Worm (Caenorhabditis elegans) whole organism, early embryonic: ENCODE results near the gene cest-16.

ENCODE experiments used
- B0310.2 ChIP-seq: sonication (generic microtip); optimal IDR thresholded peaks from 2 replicates; lab custom pipeline; 2016; ENCODE audit warnings: mild to moderate bottlenecking, missing genetic modification characterization, missing compliant biosample characterization
- F13C5.2 ChIP-seq: sonication (generic microtip); optimal IDR thresholded peaks from 2 replicates; lab custom pipeline; 2017; ENCODE audit warnings: mild to moderate bottlenecking, missing genetic modification characterization, inconsistent platforms, missing compliant biosample characterization
- aly-1 ChIP-seq: sonication (generic microtip); optimal IDR thresholded peaks from 2 replicates; lab custom pipeline; 2016; ENCODE audit warnings: missing genetic modification characterization, missing compliant biosample characterization
- ama-1 ChIP-seq: fragments of 150-350 bp; optimal IDR thresholded peaks from 2 replicates; lab custom pipeline; 2014
- ceh-13 ChIP-seq: fragments of 200-800 bp; sonication (Bioruptor generic); optimal IDR thresholded peaks from 2 replicates; lab custom pipeline; 2018; ENCODE audit warnings: mild to moderate bottlenecking, missing genetic modification characterization, missing compliant biosample characterization
- ceh-36 ChIP-seq: sonication (generic microtip); optimal IDR thresholded peaks from 2 replicates; lab custom pipeline; 2016; ENCODE audit warnings: missing genetic modification characterization, inconsistent platforms, missing compliant biosample characterization
- ets-7 ChIP-seq: sonication (generic microtip); optimal IDR thresholded peaks from 2 replicates; lab custom pipeline; 2016; ENCODE audit warnings: missing genotype, missing genetic modification characterization, missing compliant biosample characterization
- flt-1 ChIP-seq: fragments of 200-800 bp; sonication (Bioruptor generic); IDR thresholded peaks from 2 replicates; pipeline ENCODE4 v1.3.6; 2022; ENCODE audit warnings: missing genetic modification characterization, missing compliant biosample characterization
- hmbx-1 ChIP-seq: sonication (generic microtip); optimal IDR thresholded peaks from 2 replicates; lab custom pipeline; 2016; ENCODE audit warnings: mild to moderate bottlenecking, missing genetic modification characterization, missing compliant biosample characterization
- hmg-4 ChIP-seq: fragments of 200-800 bp; sonication (Bioruptor generic); optimal IDR thresholded peaks from 2 replicates; lab custom pipeline; 2018; ENCODE audit warnings: mild to moderate bottlenecking, missing genetic modification characterization, missing compliant biosample characterization
- hnd-1 ChIP-seq: sonication (generic microtip); optimal IDR thresholded peaks from 2 replicates; lab custom pipeline; 2016; ENCODE audit warnings: missing genetic modification characterization, missing compliant biosample characterization
- pes-1 ChIP-seq: fragments of 200-800 bp; sonication (Bioruptor generic); IDR thresholded peaks from 2 replicates; pipeline ENCODE4 v1.3.6; 2022; ENCODE audit warnings: missing genetic modification reagents, missing genetic modification characterization, missing compliant biosample characterization
- scrt-1 ChIP-seq: fragments of 200-800 bp; sonication (Bioruptor generic); IDR thresholded peaks from 2 replicates; pipeline ENCODE4 v1.3.6; 2022; ENCODE audit warnings: missing genetic modification characterization, missing compliant biosample characterization
- sea-1 ChIP-seq: fragments of 200-800 bp; sonication (Bioruptor generic); conservative IDR thresholded peaks from 2 replicates; pipeline ENCODE4 v1.3.6; 2022; ENCODE audit warnings: missing genetic modification characterization, missing compliant biosample characterization
- tbx-11 ChIP-seq: fragments of 200-800 bp; sonication (Bioruptor generic); IDR thresholded peaks from 2 replicates; pipeline ENCODE4 v1.3.6; 2022; ENCODE audit warnings: missing genetic modification characterization, missing compliant biosample characterization
- tbx-37 ChIP-seq: fragments of 200-800 bp; sonication (Bioruptor generic); conservative IDR thresholded peaks from 2 replicates; pipeline ENCODE4 v1.3.6; 2022; ENCODE audit warnings: missing genetic modification reagents, missing genetic modification characterization, missing compliant biosample characterization
- tra-4 ChIP-seq: sonication (generic microtip); optimal IDR thresholded peaks from 2 replicates; lab custom pipeline; 2017; ENCODE audit warnings: missing genetic modification characterization, missing compliant biosample characterization

The cest-16 gene

DNA sequence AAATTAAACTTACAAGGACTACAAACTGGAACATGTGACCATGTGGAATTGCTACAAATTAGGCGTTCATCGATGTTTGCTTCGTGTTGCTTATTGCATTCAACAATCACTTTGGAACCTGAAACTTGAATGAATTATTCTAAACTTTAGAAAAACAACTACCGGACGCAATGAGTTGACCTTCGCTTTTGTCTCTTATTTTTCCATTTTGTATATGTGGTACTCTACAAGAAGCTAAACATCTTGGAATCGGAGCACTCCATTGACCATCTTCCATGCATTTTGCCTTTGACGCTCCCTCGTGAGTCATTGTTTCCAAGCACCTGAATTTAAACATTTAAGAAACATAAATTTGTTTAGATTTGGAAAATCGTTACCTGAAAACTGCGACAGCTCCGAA lies 10.7 kb upstream of the cest-16 start:
- TF ChIP-seq ama-1 (lab: Kevin White, UChicago) (no peak), ceh-36 (tag; lab: Kevin White, UChicago) (no peak), hmg-4 (no peak), F13C5.2 (tag; lab: Kevin White, UChicago) (no peak), ets-7 (tag; lab: Kevin White, UChicago) (no peak), hmbx-1 (no peak), aly-1 (tag; lab: Kevin White, UChicago) (no peak), ceh-13 (GFP tag; lab: Kevin White, UChicago) (no peak), hnd-1 (tag; lab: Kevin White, UChicago) (no peak), pes-1 (GFP tag; lab: Robert Waterston, UW) (no peak), flt-1 (GFP tag; lab: Robert Waterston, UW) (no peak), sea-1 (GFP tag; lab: Robert Waterston, UW) (no peak), B0310.2 (tag; lab: Kevin White, UChicago) (no peak), tbx-11 (GFP tag; lab: Robert Waterston, UW) (no peak), tbx-37 (no peak), scrt-1 (GFP tag; lab: Robert Waterston, UW) (no peak)

DNA sequence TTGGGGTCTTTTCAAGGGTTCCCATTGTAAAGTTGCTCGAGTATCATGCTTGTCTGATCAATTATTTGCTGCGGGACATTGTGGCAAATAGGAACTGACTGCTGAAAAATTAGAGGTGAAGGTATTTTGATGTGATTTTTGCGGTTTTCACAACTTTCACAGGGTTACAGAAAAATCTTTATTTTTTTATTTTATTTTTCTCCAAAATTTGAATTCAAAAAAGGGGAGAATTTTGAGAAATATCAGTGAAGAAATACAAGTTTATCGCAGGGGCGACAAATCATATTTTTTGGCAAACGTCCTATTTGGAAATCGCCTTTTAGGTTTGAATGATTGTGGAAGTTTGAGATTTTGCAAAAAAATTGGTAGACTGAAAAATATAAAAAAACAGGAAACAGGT lies 8.1 kb upstream of the cest-16 start, which contains the start of gene lev-9:
TSS of gene lev-9 (minus strand) at position 101 of the 400 bp plus-strand sequence.
- TF ChIP-seq tbx-11 (GFP tag; lab: Robert Waterston, UW) (no peak), scrt-1 (GFP tag; lab: Robert Waterston, UW) (no peak), ceh-36 (tag; lab: Kevin White, UChicago) (no peak), F13C5.2 (tag; lab: Kevin White, UChicago) (no peak), flt-1 (GFP tag; lab: Robert Waterston, UW) (no peak), ets-7 (tag; lab: Kevin White, UChicago) (no peak), tbx-37 (no peak), tra-4 (tag; lab: Kevin White, UChicago) (no peak), B0310.2 (tag; lab: Kevin White, UChicago) (no peak), ceh-13 (GFP tag; lab: Kevin White, UChicago) (no peak), pes-1 (GFP tag; lab: Robert Waterston, UW) (no peak), hmg-4 (no peak), hnd-1 (tag; lab: Kevin White, UChicago) (no peak), hmbx-1 (no peak), ama-1 (lab: Kevin White, UChicago) (no peak), sea-1 (GFP tag; lab: Robert Waterston, UW) (no peak), aly-1 (tag; lab: Kevin White, UChicago) (no peak)

DNA sequence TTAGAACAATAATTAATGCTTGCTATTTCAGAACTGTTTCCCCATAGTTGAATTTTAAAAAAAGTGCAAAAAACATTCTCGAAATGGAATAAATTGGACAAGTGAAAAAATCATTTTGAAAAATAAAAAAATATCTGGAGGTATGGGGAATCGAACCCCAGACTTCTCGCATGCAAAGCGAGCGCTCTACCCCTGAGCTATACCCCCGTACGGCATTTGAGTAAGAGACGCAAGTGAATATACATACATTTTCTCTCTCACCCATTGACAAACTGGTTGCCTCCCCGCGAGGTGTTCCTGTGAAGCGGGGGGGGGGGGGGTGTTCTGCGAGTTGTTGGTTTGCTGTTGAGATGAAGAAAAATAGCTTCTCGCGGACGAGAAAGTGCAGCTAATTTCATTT lies 7.6 kb upstream of the cest-16 start:
- TF ChIP-seq tbx-37 (peak; percentile 99), F13C5.2 (tag; lab: Kevin White, UChicago) (peak; percentile 92), ceh-36 (tag; lab: Kevin White, UChicago) (peak; percentile 95), pes-1 (GFP tag; lab: Robert Waterston, UW) (peak; percentile 98), ceh-13 (GFP tag; lab: Kevin White, UChicago) (peak; percentile 85), hnd-1 (tag; lab: Kevin White, UChicago) (peak; percentile 91), tbx-11 (GFP tag; lab: Robert Waterston, UW) (peak; percentile 97), B0310.2 (tag; lab: Kevin White, UChicago) (peak; percentile 86), scrt-1 (GFP tag; lab: Robert Waterston, UW) (peak; percentile 97), flt-1 (GFP tag; lab: Robert Waterston, UW) (peak; percentile 98), tra-4 (tag; lab: Kevin White, UChicago) (peak; percentile 84), ama-1 (lab: Kevin White, UChicago) (no peak), hmg-4 (peak; percentile 98), hmbx-1 (peak; percentile 78), ets-7 (tag; lab: Kevin White, UChicago) (peak; percentile 88), sea-1 (GFP tag; lab: Robert Waterston, UW) (peak; percentile 98), aly-1 (tag; lab: Kevin White, UChicago) (peak; percentile 92)

DNA sequence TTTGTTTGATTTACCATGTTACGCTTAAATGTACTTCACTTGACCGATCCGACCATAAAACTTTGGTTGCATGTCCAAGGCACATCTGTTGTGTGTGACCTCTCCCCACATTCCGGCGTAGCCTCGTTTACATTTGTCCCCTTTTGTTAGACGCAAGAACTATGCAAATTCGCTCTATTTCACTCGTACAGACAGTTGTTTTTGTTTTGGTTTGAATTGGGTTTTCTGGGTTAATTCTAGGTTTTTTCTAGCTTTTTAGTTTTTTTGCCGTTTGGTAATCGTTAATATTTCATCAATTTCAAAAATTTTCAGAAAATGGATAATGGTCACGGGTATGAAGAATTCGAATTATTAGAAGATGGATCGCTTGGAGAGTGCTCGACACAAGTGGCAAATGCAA lies 6.9 kb upstream of the cest-16 start, which contains the start of gene mom-1:
TSS of gene mom-1 (plus strand) at position 301 of the 400 bp plus-strand sequence.
- no peak for TF ChIP-seq ets-7 (tag; lab: Kevin White, UChicago)
- no peak for TF ChIP-seq B0310.2 (tag; lab: Kevin White, UChicago)
- TF ChIP-seq hmg-4, result no peak
- no peak for TF ChIP-seq ceh-13 (GFP tag; lab: Kevin White, UChicago)
- TF ChIP-seq scrt-1 (GFP tag; lab: Robert Waterston, UW), result no peak
- TF ChIP-seq ama-1 (lab: Kevin White, UChicago), result no peak
- no peak for TF ChIP-seq sea-1 (GFP tag; lab: Robert Waterston, UW)
- TF ChIP-seq tra-4 (tag; lab: Kevin White, UChicago), result no peak
- no peak for TF ChIP-seq F13C5.2 (tag; lab: Kevin White, UChicago)
- TF ChIP-seq hmbx-1, result no peak
- TF ChIP-seq hnd-1 (tag; lab: Kevin White, UChicago), result no peak
- TF ChIP-seq tbx-37, result no peak
- no peak for TF ChIP-seq tbx-11 (GFP tag; lab: Robert Waterston, UW)
- no peak for TF ChIP-seq flt-1 (GFP tag; lab: Robert Waterston, UW)
- TF ChIP-seq ceh-36 (tag; lab: Kevin White, UChicago), result no peak
- TF ChIP-seq pes-1 (GFP tag; lab: Robert Waterston, UW), result no peak
- TF ChIP-seq aly-1 (tag; lab: Kevin White, UChicago), result no peak

DNA sequence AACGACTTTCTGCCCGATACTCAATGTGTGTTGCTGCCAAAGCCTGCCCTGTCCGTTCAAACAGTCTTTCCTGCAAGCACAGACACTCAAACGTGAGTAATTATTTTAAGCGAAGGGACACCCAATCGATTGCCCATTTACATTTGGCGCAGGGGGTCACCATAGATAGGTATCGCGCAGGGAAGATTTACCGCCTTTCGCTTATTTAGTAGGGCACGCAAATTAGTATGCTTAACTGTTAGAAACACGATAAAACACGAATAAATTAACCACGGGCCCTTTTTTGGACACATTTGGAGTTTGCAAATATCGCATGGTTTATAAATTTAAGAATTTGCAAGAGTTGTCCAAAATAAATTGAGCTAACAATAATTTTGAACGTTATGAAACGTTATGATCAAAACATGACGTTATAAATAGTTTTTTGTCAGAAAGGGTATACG lies 3.3 kb upstream of the cest-16 start:
- TF ChIP-seq tra-4 (tag; lab: Kevin White, UChicago) (peak; percentile 40), scrt-1 (GFP tag; lab: Robert Waterston, UW) (peak; percentile 79), pes-1 (GFP tag; lab: Robert Waterston, UW) (no peak; the same call in 1 of the 2 replicates), ets-7 (tag; lab: Kevin White, UChicago) (peak; percentile 1), ama-1 (lab: Kevin White, UChicago) (no peak), hnd-1 (tag; lab: Kevin White, UChicago) (peak; percentile 37), hmg-4 (peak; percentile 92), flt-1 (GFP tag; lab: Robert Waterston, UW) (peak; percentile 70), tbx-37 (peak; percentile 64; the same call in 1 of the 2 replicates), sea-1 (GFP tag; lab: Robert Waterston, UW) (peak; percentile 63), aly-1 (tag; lab: Kevin White, UChicago) (no peak), ceh-13 (GFP tag; lab: Kevin White, UChicago) (peak; percentile 51), F13C5.2 (tag; lab: Kevin White, UChicago) (peak; percentile 95)

- no peak for TF ChIP-seq flt-1 (GFP tag; lab: Robert Waterston, UW)
- TF ChIP-seq F13C5.2 (tag; lab: Kevin White, UChicago), result no peak
- TF ChIP-seq aly-1 (tag; lab: Kevin White, UChicago), result no peak
- TF ChIP-seq hmbx-1, result no peak
- TF ChIP-seq ama-1 (lab: Kevin White, UChicago), result no peak
- TF ChIP-seq scrt-1 (GFP tag; lab: Robert Waterston, UW), result no peak
- no peak for TF ChIP-seq tbx-37
- no peak for TF ChIP-seq tbx-11 (GFP tag; lab: Robert Waterston, UW)
- no peak for TF ChIP-seq pes-1 (GFP tag; lab: Robert Waterston, UW)
- TF ChIP-seq sea-1 (GFP tag; lab: Robert Waterston, UW), result no peak
- no peak for TF ChIP-seq B0310.2 (tag; lab: Kevin White, UChicago)
- no peak for TF ChIP-seq hnd-1 (tag; lab: Kevin White, UChicago)
- TF ChIP-seq tra-4 (tag; lab: Kevin White, UChicago), result no peak
- TF ChIP-seq ceh-36 (tag; lab: Kevin White, UChicago), result no peak
- TF ChIP-seq hmg-4, result no peak
- TF ChIP-seq ceh-13 (GFP tag; lab: Kevin White, UChicago), result no peak
Observed at ce11 chrX:6311391-6311790, 11.6 kb downstream of the cest-16 start, which contains the start of gene npr-38. Gene npr-38 (plus strand): TSS chrX:6311691.
